Worm (Caenorhabditis elegans) whole organism, L1 larva: Measurements from ENCODE around the gene ckk-1.
A peak's percentile ranks its signal among the peaks of the same experiment; 100 is the strongest.

ENCODE experiments used
- C04F5.9 ChIP-seq: sonication (generic microtip); optimal IDR thresholded peaks from 2 replicates; lab custom pipeline; 2016; ENCODE audit warnings: missing genetic modification characterization, missing compliant biosample characterization
- F16B12.6 ChIP-seq: fragments of 150-350 bp; optimal IDR thresholded peaks from 2 replicates; lab custom pipeline; 2014; ENCODE audit warnings: missing biosample characterization, missing genetic modification characterization
- aly-2 ChIP-seq: fragments of 150-350 bp; optimal IDR thresholded peaks from 2 replicates; lab custom pipeline; 2014; ENCODE audit warnings: missing biosample characterization, missing genetic modification characterization
- blmp-1 ChIP-seq: fragments of 150-350 bp; optimal IDR thresholded peaks from 2 replicates; lab custom pipeline; 2014; ENCODE audit warnings: missing biosample characterization, missing genetic modification characterization
- ceh-63 ChIP-seq: fragments of 200-800 bp; sonication (Bioruptor generic); optimal IDR thresholded peaks from 2 replicates; lab custom pipeline; 2018; ENCODE audit warnings: mild to moderate bottlenecking, missing genetic modification characterization, missing compliant biosample characterization
- ceh-8 ChIP-seq: fragments of 200-800 bp; sonication (Bioruptor generic); optimal IDR thresholded peaks from 2 replicates; lab custom pipeline; 2018; ENCODE audit warnings: mild to moderate bottlenecking, missing genetic modification characterization, moderate library complexity, missing compliant biosample characterization
- ceh-88 ChIP-seq: fragments of 200-800 bp; sonication (Bioruptor generic); IDR thresholded peaks from 2 replicates; pipeline ENCODE4 v1.3.6; 2022; ENCODE audit warnings: missing genetic modification characterization, missing compliant biosample characterization
- ces-1 ChIP-seq: fragments of 150-350 bp; optimal IDR thresholded peaks from 2 replicates; lab custom pipeline; 2014; ENCODE audit warnings: missing biosample characterization, missing genetic modification reagents, missing genetic modification characterization
- dpl-1 ChIP-seq, 3 experiments: fragments of 150-350 bp in 2 of 3; sonication (generic microtip) in 1 of 3; optimal IDR thresholded peaks; 2 replicates each; lab custom pipeline; 2014 to 2017; ENCODE audit warnings: missing biosample characterization in 3 of 3, missing genetic modification characterization in 3 of 3, missing genetic modification reagents in 3 of 3
- efl-1 ChIP-seq, 4 experiments: fragments of 150-350 bp; optimal IDR thresholded peaks in 3 of 4; peaks in 1 of 4; 1 replicate in 1 of 4; 2 replicates in 3 of 4; lab custom pipeline; 2014; ENCODE audit warnings: missing biosample characterization in 2 of 4, missing genetic modification characterization in 2 of 4, missing genetic modification reagents in 2 of 4
- efl-3 ChIP-seq: fragments of 200-800 bp; sonication (Bioruptor generic); optimal IDR thresholded peaks from 2 replicates; lab custom pipeline; 2018; ENCODE audit warnings: mild to moderate bottlenecking, missing genetic modification characterization, missing compliant biosample characterization
- egl-27 ChIP-seq, 2 experiments: fragments of 150-350 bp in 1 of 2; sonication (generic microtip); optimal IDR thresholded peaks; 3 replicates each; lab custom pipeline; 2017 to 2018; ENCODE audit warnings: missing biosample characterization in 2 of 2, missing genetic modification characterization in 2 of 2, missing genetic modification reagents in 2 of 2
- elt-2 ChIP-seq: sonication (generic microtip); optimal IDR thresholded peaks from 2 replicates; lab custom pipeline; 2016; ENCODE audit warnings: missing genetic modification characterization, mild to moderate bottlenecking, inconsistent platforms, missing compliant biosample characterization, missing genetic modification reagents
- fkh-4 ChIP-seq: sonication (generic microtip); optimal IDR thresholded peaks from 2 replicates; lab custom pipeline; 2016; ENCODE audit warnings: missing compliant biosample characterization, missing genetic modification characterization, borderline replicate concordance
- fkh-8 ChIP-seq: sonication (generic microtip); optimal IDR thresholded peaks from 2 replicates; lab custom pipeline; 2016; ENCODE audit warnings: mild to moderate bottlenecking, missing genetic modification characterization, missing compliant biosample characterization
- hlh-17 ChIP-seq: fragments of 200-800 bp; sonication (Bioruptor generic); optimal IDR thresholded peaks from 2 replicates; lab custom pipeline; 2018; ENCODE audit warnings: missing genetic modification characterization, mild to moderate bottlenecking, missing compliant biosample characterization, moderate library complexity, borderline replicate concordance
- irx-1 ChIP-seq: sonication (generic microtip); optimal IDR thresholded peaks from 2 replicates; lab custom pipeline; 2016; ENCODE audit warnings: missing genetic modification characterization, missing compliant biosample characterization
- isw-1 ChIP-seq: fragments of 200-800 bp; sonication (Bioruptor generic); IDR thresholded peaks from 2 replicates; pipeline ENCODE4 v1.3.6; 2022; ENCODE audit warnings: missing genetic modification characterization, missing compliant biosample characterization
- jun-1 ChIP-seq: fragments of 150-350 bp; optimal IDR thresholded peaks from 2 replicates; lab custom pipeline; 2014; ENCODE audit warnings: missing biosample characterization, missing genetic modification reagents, missing genetic modification characterization
- lin-13 ChIP-seq: fragments of 150-350 bp; optimal IDR thresholded peaks from 2 replicates; lab custom pipeline; 2014; ENCODE audit warnings: missing biosample characterization, missing genetic modification reagents, missing genetic modification characterization
- lin-14 ChIP-seq: fragments of 200-800 bp; sonication (Bioruptor generic); optimal IDR thresholded peaks from 2 replicates; lab custom pipeline; 2018; ENCODE audit warnings: mild to moderate bottlenecking, missing genetic modification characterization, moderate library complexity, missing compliant biosample characterization
- lin-15B ChIP-seq: fragments of 150-350 bp; sonication (generic microtip); optimal IDR thresholded peaks from 3 replicates; lab custom pipeline; 2014; ENCODE audit warnings: missing biosample characterization, missing genetic modification characterization
- lin-39 ChIP-seq: fragments of 150-350 bp; optimal IDR thresholded peaks from 2 replicates; lab custom pipeline; 2014; ENCODE audit warnings: missing biosample characterization, missing genetic modification reagents, missing genetic modification characterization
- lsy-2 ChIP-seq, 2 experiments: fragments of 150-350 bp; optimal IDR thresholded peaks; 2 replicates each; lab custom pipeline; 2014; ENCODE audit warnings: missing biosample characterization in 2 of 2, missing genetic modification characterization in 2 of 2
- mdl-1 ChIP-seq, 2 experiments: fragments of 150-350 bp; optimal IDR thresholded peaks; 2 replicates each; lab custom pipeline; 2014 to 2017; ENCODE audit warnings: missing biosample characterization in 2 of 2, missing genetic modification characterization in 2 of 2, inconsistent platforms in 1 of 2
- mef-2 ChIP-seq: fragments of 150-350 bp; optimal IDR thresholded peaks from 2 replicates; lab custom pipeline; 2014; ENCODE audit warnings: missing biosample characterization, missing genetic modification characterization
- nhr-12 ChIP-seq: sonication (generic microtip); optimal IDR thresholded peaks from 2 replicates; lab custom pipeline; 2017; ENCODE audit warnings: missing biosample characterization, missing genetic modification characterization
- nhr-19 ChIP-seq: fragments of 200-800 bp; sonication (Bioruptor generic); conservative IDR thresholded peaks from 2 replicates; pipeline ENCODE4 v1.3.6; 2022; ENCODE audit warnings: missing genetic modification characterization, missing compliant biosample characterization
- nhr-20 ChIP-seq: sonication (generic microtip); optimal IDR thresholded peaks from 2 replicates; lab custom pipeline; 2016; ENCODE audit warnings: mild to moderate bottlenecking, missing genetic modification characterization, missing compliant biosample characterization
- nhr-71 ChIP-seq: sonication (generic microtip); optimal IDR thresholded peaks from 2 replicates; lab custom pipeline; 2016; ENCODE audit warnings: mild to moderate bottlenecking, missing genetic modification characterization, moderate library complexity, missing compliant biosample characterization
- nhr-84 ChIP-seq: sonication (generic microtip); optimal IDR thresholded peaks from 2 replicates; lab custom pipeline; 2017; ENCODE audit warnings: missing biosample characterization, missing genetic modification characterization
- nhr-85 ChIP-seq: sonication (generic microtip); peaks from one replicate; lab custom pipeline; 2016; ENCODE audit warnings: missing genetic modification characterization, inconsistent platforms, missing compliant biosample characterization
- nhr-90 ChIP-seq: sonication (generic microtip); optimal IDR thresholded peaks from 2 replicates; lab custom pipeline; 2016; ENCODE audit warnings: mild to moderate bottlenecking, missing genetic modification characterization, missing compliant biosample characterization; ENCODE audit not compliant: poor library complexity
- pqm-1 ChIP-seq: sonication (generic microtip); optimal IDR thresholded peaks from 3 replicates; lab custom pipeline; 2017; ENCODE audit warnings: missing biosample characterization, missing genetic modification characterization
- skn-1 ChIP-seq: fragments of 150-350 bp; optimal IDR thresholded peaks from 2 replicates; lab custom pipeline; 2014; ENCODE audit warnings: missing biosample characterization, missing genetic modification characterization
- snu-23 ChIP-seq: sonication (generic microtip); optimal IDR thresholded peaks from 2 replicates; lab custom pipeline; 2016; ENCODE audit warnings: missing genetic modification characterization, missing compliant biosample characterization
- sox-4 ChIP-seq: sonication (generic microtip); optimal IDR thresholded peaks from 2 replicates; lab custom pipeline; 2016; ENCODE audit warnings: missing genetic modification characterization, missing compliant biosample characterization
- sup-37 ChIP-seq: fragments of 200-800 bp; sonication (Bioruptor generic); optimal IDR thresholded peaks from 2 replicates; lab custom pipeline; 2018; ENCODE audit warnings: mild to moderate bottlenecking, missing genetic modification characterization, missing compliant biosample characterization
- swsn-7 ChIP-seq: sonication (generic microtip); optimal IDR thresholded peaks from 2 replicates; lab custom pipeline; 2016; ENCODE audit warnings: missing genetic modification characterization, missing compliant biosample characterization
- tlp-1 ChIP-seq: fragments of 150-350 bp; optimal IDR thresholded peaks from 2 replicates; lab custom pipeline; 2014; ENCODE audit warnings: missing biosample characterization, missing genetic modification characterization
- unc-130 ChIP-seq: fragments of 150-350 bp; optimal IDR thresholded peaks from 2 replicates; lab custom pipeline; 2017; ENCODE audit warnings: missing biosample characterization, missing genetic modification characterization, inconsistent platforms
- unc-30 ChIP-seq: sonication (generic microtip); optimal IDR thresholded peaks from 2 replicates; lab custom pipeline; 2017; ENCODE audit warnings: missing biosample characterization, missing genetic modification characterization
- unc-62 ChIP-seq: fragments of 150-350 bp; optimal IDR thresholded peaks from 2 replicates; lab custom pipeline; 2014; ENCODE audit warnings: missing biosample characterization, missing genetic modification reagents, missing genetic modification characterization
- unc-86 ChIP-seq: sonication (generic microtip); optimal IDR thresholded peaks from 2 replicates; lab custom pipeline; 2016; ENCODE audit warnings: missing genetic modification characterization, missing compliant biosample characterization
- vab-15 ChIP-seq: sonication (generic microtip); optimal IDR thresholded peaks from 2 replicates; lab custom pipeline; 2017; ENCODE audit warnings: missing genotype, mild to moderate bottlenecking, missing genetic modification characterization, missing compliant biosample characterization
- ztf-4 ChIP-seq: fragments of 150-350 bp; optimal IDR thresholded peaks from 2 replicates; lab custom pipeline; 2014; ENCODE audit warnings: missing biosample characterization, missing genetic modification characterization

ckk-1 gene

DNA sequence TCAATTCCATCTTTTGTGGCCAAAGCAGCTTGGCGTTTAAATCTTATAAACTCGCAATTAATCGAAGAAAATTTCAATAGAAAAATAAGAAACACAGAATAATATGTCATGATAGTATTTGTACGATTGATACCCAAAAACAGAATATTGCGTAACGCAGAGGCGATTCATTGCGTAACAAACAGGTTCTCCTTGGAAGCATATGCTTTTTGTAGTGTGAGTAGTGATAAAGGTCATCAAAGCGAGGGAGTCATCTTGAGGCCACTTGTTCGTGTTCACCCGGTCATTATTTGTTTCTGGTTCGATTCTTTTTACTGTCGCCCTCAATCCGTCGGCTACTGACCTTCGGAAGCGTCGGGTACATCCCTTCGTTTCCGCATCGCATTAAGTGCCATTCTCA is 25.7 kb downstream of the ckk-1 start, which contains the start of gene F54E7.6:
F54E7.6 (minus strand) TSS at position 110 of the 400 bp plus-strand sequence.
- TF ChIP-seq swsn-7 (tag; lab: Kevin White, UChicago) (no peak), blmp-1 (tag; lab: Kevin White, UChicago) (peak; percentile 25), fkh-4 (no peak), unc-30 (tag; lab: Kevin White, UChicago) (no peak), nhr-12 (tag; lab: Kevin White, UChicago) (no peak), ces-1 (GFP tag; lab: Kevin White, UChicago) (no peak)

DNA sequence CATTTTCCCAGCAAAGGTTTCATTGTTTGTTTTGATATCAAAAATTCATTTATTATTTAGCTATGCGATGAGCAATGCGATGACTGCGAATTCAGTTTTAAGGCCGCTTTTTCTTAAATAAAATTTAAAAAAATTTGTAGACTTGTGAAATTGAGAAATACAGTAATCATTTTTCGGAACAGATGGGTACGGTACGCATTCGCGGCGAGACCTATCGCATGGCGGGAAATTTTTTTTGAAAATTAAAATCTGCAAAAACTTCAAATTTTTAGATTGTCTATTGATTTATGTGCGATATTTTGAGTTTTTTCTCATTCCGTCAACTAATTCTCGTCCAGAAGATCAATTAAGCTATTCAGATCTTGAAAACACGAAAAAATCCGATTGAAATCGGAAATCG is 28.2 kb downstream of the ckk-1 start:
- no peak for TF ChIP-seq nhr-71 (tag; lab: Kevin White, UChicago)
- TF ChIP-seq efl-1 (optimal IDR thresholded peaks at IDR 0.05; lab: Kevin White, UChicago), result no peak
- TF ChIP-seq efl-1 (GFP tag; optimal IDR thresholded peaks at IDR 0.05 in 1 of 2; lab: Kevin White, UChicago), result no peak
- TF ChIP-seq nhr-90, result no peak
- TF ChIP-seq nhr-20 (tag; lab: Kevin White, UChicago), result no peak
- TF ChIP-seq aly-2, result no peak
- no peak for TF ChIP-seq isw-1 (GFP tag; lab: Robert Waterston, UW)
- TF ChIP-seq mef-2, result no peak
- TF ChIP-seq hlh-17 (GFP tag; lab: Kevin White, UChicago), result no peak
- no peak for TF ChIP-seq egl-27 (tag; optimal IDR thresholded peaks at IDR 0.05; lab: Kevin White, UChicago)
- no peak for TF ChIP-seq dpl-1 (GFP tag; optimal IDR thresholded peaks at IDR 0.05; lab: Kevin White, UChicago)
- TF ChIP-seq blmp-1 (tag; lab: Kevin White, UChicago), result no peak

DNA sequence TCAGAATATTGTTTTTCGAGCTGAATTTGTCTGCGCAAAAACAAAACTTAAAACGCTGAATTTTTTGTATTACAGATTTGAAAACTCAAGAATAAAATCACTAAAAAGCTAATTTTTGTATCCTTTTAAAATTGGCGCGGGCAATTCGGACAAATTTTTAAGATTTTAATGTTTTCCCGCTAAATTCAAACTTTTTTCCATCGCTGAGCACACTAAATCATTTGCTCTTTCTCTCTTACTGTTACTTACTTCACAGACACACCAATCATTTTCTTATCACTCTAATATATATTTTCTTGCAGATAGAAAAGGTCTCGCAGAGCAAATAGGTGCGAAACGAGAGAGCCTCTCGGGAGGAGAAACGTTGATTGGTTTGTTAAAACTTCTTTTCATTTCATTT is 28.7 kb downstream of the ckk-1 start, which contains the start of gene par-3:
par-3 (plus strand) TSS at position 301 of the 400 bp plus-strand sequence.
- no peak for TF ChIP-seq ztf-4 (tag; lab: Kevin White, UChicago)
- no peak for TF ChIP-seq ceh-63 (GFP tag; lab: Kevin White, UChicago)
- TF ChIP-seq nhr-85 (tag; lab: Kevin White, UChicago), result no peak
- TF ChIP-seq fkh-8 (tag; lab: Kevin White, UChicago), result no peak
- no peak for TF ChIP-seq unc-62 (GFP tag; lab: Kevin White, UChicago)
- no peak for TF ChIP-seq lin-13 (GFP tag; lab: Kevin White, UChicago)
- no peak for TF ChIP-seq mdl-1 (tag; optimal IDR thresholded peaks at IDR 0.05; lab: Kevin White, UChicago)
- no peak for TF ChIP-seq pqm-1 (tag; lab: Kevin White, UChicago)
- no peak for TF ChIP-seq F16B12.6 (tag; lab: Kevin White, UChicago)
- no peak for TF ChIP-seq nhr-84
- no peak for TF ChIP-seq elt-2 (tag; lab: Kevin White, UChicago)
- TF ChIP-seq irx-1, result no peak
- no peak for TF ChIP-seq tlp-1 (tag; lab: Kevin White, UChicago)
- TF ChIP-seq C04F5.9 (tag; lab: Kevin White, UChicago), result no peak
- TF ChIP-seq jun-1 (tag; lab: Kevin White, UChicago), result no peak
- no peak for TF ChIP-seq sox-4 (tag; lab: Kevin White, UChicago)
- no peak for TF ChIP-seq swsn-7 (tag; lab: Kevin White, UChicago)
- TF ChIP-seq unc-86 (tag; lab: Kevin White, UChicago), result no peak

DNA sequence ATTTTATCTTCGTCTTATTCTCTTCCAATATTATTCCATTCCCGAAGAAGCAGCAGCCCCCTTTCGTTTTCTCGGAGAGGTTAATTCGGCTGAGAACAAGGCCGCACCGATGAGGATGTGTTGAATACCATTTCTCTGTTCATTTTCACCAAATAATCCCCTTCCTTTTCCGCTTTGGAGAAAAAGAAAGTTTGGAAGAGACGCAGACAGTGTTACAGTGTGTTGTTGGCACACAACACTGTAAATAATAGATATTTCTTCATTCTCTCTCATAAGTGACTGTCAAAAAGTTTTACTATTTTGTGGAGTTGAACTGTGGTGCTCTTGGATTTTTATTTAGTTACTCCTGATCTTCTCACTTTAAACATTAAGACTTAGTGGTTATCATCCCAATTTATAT is 30.0 kb downstream of the ckk-1 start:
- TF ChIP-seq efl-3 (GFP tag; lab: Kevin White, UChicago), result no peak
- no peak for TF ChIP-seq nhr-85 (tag; lab: Kevin White, UChicago)
- TF ChIP-seq snu-23, result no peak
- TF ChIP-seq sup-37 (GFP tag; lab: Kevin White, UChicago), result no peak
- no peak for TF ChIP-seq nhr-19 (GFP tag; lab: Robert Waterston, UW)
- no peak for TF ChIP-seq ceh-88 (GFP tag; lab: Robert Waterston, UW)
- no peak for TF ChIP-seq unc-130 (tag; lab: Kevin White, UChicago)
- TF ChIP-seq hlh-17 (GFP tag; lab: Kevin White, UChicago), result no peak
- TF ChIP-seq egl-27 (tag; optimal IDR thresholded peaks at IDR 0.05; lab: Kevin White, UChicago), result no peak
- TF ChIP-seq efl-1 (optimal IDR thresholded peaks at IDR 0.05; lab: Kevin White, UChicago), result no peak
- TF ChIP-seq efl-1 (GFP tag; optimal IDR thresholded peaks at IDR 0.05 in 1 of 2; lab: Kevin White, UChicago), result peak in 1 of 2 experiments; percentile 93
- peak; percentile 94 for TF ChIP-seq blmp-1 (tag; lab: Kevin White, UChicago)
- TF ChIP-seq lin-14 (GFP tag; lab: Kevin White, UChicago), result peak; percentile 53
- no peak for TF ChIP-seq ceh-8 (GFP tag; lab: Kevin White, UChicago)
- TF ChIP-seq swsn-7 (tag; lab: Kevin White, UChicago), result no peak
- no peak for TF ChIP-seq isw-1 (GFP tag; lab: Robert Waterston, UW)
- no peak for TF ChIP-seq fkh-8 (tag; lab: Kevin White, UChicago)
- TF ChIP-seq vab-15 (tag; lab: Kevin White, UChicago), result no peak
- no peak for TF ChIP-seq lsy-2 (tag; optimal IDR thresholded peaks at IDR 0.05; lab: Kevin White, UChicago)
- TF ChIP-seq mef-2, result no peak
- no peak for TF ChIP-seq nhr-90
- TF ChIP-seq lin-15B (tag; lab: Kevin White, UChicago), result no peak
- TF ChIP-seq nhr-20 (tag; lab: Kevin White, UChicago), result no peak
- TF ChIP-seq lin-39 (tag; lab: Kevin White, UChicago), result no peak
- no peak for TF ChIP-seq skn-1 (tag; lab: Kevin White, UChicago)
